Fruit fly (Drosophila melanogaster): ENCODE measurements around the gene ds.

- TF ChIP-seq pan (optimal IDR thresholded peaks at IDR 0.05) (no peak), CG8478 (optimal IDR thresholded peaks at IDR 0.05) (no peak), usp (GFP tag; optimal IDR thresholded peaks at IDR 0.05) (no peak), psq (optimal IDR thresholded peaks at IDR 0.05) (no peak), Dll (optimal IDR thresholded peaks at IDR 0.05) (no peak)
These were observed 17.2 kb downstream of the ds start for dm6 chr2L:697608-698007.

All from whole organism.